Fruit fly (Drosophila melanogaster) whole organism, adult: ENCODE data around the gene CG7966.

Experiments
- CG11617 ChIP-seq: fragments of 200-800 bp; sonication (Bioruptor generic); optimal IDR thresholded peaks from 2 replicates; lab custom pipeline; 2017; ENCODE audit warnings: mild to moderate bottlenecking, missing biosample characterization, missing genetic modification reagents, missing genetic modification characterization
- CG12768 ChIP-seq: fragments of 200-800 bp; sonication (Bioruptor generic); optimal IDR thresholded peaks from 2 replicates; lab custom pipeline; 2017; ENCODE audit warnings: missing biosample characterization, missing genetic modification characterization, mild to moderate bottlenecking, moderate library complexity, missing genetic modification reagents
- CG14711 ChIP-seq: fragments of 200-800 bp; sonication (Bioruptor generic); optimal IDR thresholded peaks from 2 replicates; lab custom pipeline; 2018; ENCODE audit warnings: missing biosample characterization, mild to moderate bottlenecking, missing genetic modification characterization, moderate library complexity
- Clk ChIP-seq: fragments of 200-800 bp; sonication (Bioruptor generic); optimal IDR thresholded peaks from 2 replicates; lab custom pipeline; 2017; ENCODE audit warnings: missing biosample characterization, missing genetic modification characterization
- Hr96 ChIP-seq: fragments of 200-800 bp; sonication (Bioruptor generic); optimal IDR thresholded peaks from 2 replicates; lab custom pipeline; 2016; ENCODE audit warnings: missing biosample characterization, missing genetic modification characterization
- Mnt ChIP-seq: fragments of 200-800 bp; sonication (Bioruptor generic); optimal IDR thresholded peaks from 2 replicates; lab custom pipeline; 2016; ENCODE audit warnings: missing biosample characterization, mild to moderate bottlenecking, missing genetic modification characterization
- bab1 ChIP-seq: fragments of 200-800 bp; sonication (Bioruptor generic); optimal IDR thresholded peaks from 3 replicates; lab custom pipeline; 2019; ENCODE audit warnings: missing biosample characterization, mild to moderate bottlenecking, missing genetic modification characterization, moderate library complexity
- kay ChIP-seq: fragments of 200-800 bp; sonication (Bioruptor generic); peaks from one replicate; lab custom pipeline; 2016; ENCODE audit warnings: missing biosample characterization, missing genetic modification characterization, borderline replicate concordance
- ovo ChIP-seq: fragments of 200-800 bp; sonication (Bioruptor generic); optimal IDR thresholded peaks from 2 replicates; lab custom pipeline; 2016; ENCODE audit warnings: missing biosample characterization, missing genetic modification characterization
- tj ChIP-seq: fragments of 200-800 bp; sonication (Bioruptor generic); optimal IDR thresholded peaks from 3 replicates; lab custom pipeline; 2017; ENCODE audit warnings: missing biosample characterization, mild to moderate bottlenecking, missing genetic modification characterization, moderate library complexity

- TF ChIP-seq CG11617 (GFP tag; lab: Kevin White, UChicago) (no peak), kay (GFP tag; lab: Kevin White, UChicago) (no peak), ovo (GFP tag; lab: Kevin White, UChicago) (peak; percentile 5), CG12768 (GFP tag; lab: Kevin White, UChicago) (no peak), Mnt (GFP tag; lab: Kevin White, UChicago) (peak; percentile 36), tj (GFP tag; lab: Kevin White, UChicago) (no peak), bab1 (GFP tag; lab: Kevin White, UChicago) (no peak), CG14711 (tag; lab: Kevin White, UChicago) (no peak), Hr96 (GFP tag; lab: Kevin White, UChicago) (no peak), Clk (no peak)
These were observed 32.9 kb downstream of the CG7966 start for dm6 chr3R:13018284-13018900.
